Fruit fly (Drosophila melanogaster): ENCODE data around the gene PIG-Wa.

The PIG-Wa gene

dm6 chr2L:2382971-2383370 is at the start of gene PIG-Wa:
PIG-Wa (plus strand) TSS chr2L:2383202.
- TF ChIP-seq CG32006 (GFP tag; optimal IDR thresholded peaks at IDR 0.05) (no peak), Sox14 (GFP tag; optimal IDR thresholded peaks at IDR 0.05) (peak; percentile 27), fkh (GFP tag; optimal IDR thresholded peaks at IDR 0.05) (peak; percentile 90)

DNA sequence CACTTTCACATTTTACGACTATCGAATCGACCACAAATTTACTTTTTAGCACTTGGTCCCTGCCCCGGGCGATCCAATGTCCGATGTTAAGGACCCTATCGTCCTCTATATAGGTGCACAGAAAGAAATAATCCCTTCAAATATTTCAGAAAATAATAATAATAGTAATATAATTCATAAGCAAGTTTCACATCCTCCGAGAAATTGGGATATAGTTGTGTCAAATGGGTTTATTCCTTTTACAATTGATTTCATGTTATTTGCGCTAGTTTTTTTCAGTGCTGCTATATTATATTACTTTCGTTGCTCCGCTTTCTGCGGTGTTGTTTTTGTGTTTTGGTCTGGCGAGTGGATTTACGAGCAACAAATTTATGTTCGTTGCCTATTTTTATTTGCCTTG is 34.5 kb upstream of the PIG-Wa start:
- TF ChIP-seq CG3919 (GFP tag; optimal IDR thresholded peaks at IDR 0.05): no peak
- no peak for TF ChIP-seq CG16779 (tag; optimal IDR thresholded peaks at IDR 0.05)
- TF ChIP-seq CG6808 (GFP tag; optimal IDR thresholded peaks at IDR 0.05): no peak
- TF ChIP-seq CG31627 (GFP tag; optimal IDR thresholded peaks at IDR 0.05): no peak
- no peak for TF ChIP-seq Sox14 (GFP tag; optimal IDR thresholded peaks at IDR 0.05)
- TF ChIP-seq OdsH (GFP tag; optimal IDR thresholded peaks at IDR 0.05): no peak
- TF ChIP-seq CG15336 (GFP tag; IDR thresholded peaks at IDR 0.05): no peak
- no peak for TF ChIP-seq Eip78C (GFP tag)
- TF ChIP-seq CG10669 (GFP tag; optimal IDR thresholded peaks at IDR 0.05): no peak
- TF ChIP-seq CG6854 (GFP tag; optimal IDR thresholded peaks at IDR 0.05): no peak
- no peak for TF ChIP-seq fd59A (GFP tag; optimal IDR thresholded peaks at IDR 0.05)
- no peak for TF ChIP-seq CG11294 (GFP tag; IDR thresholded peaks at IDR 0.05)
- TF ChIP-seq Eip75B (GFP tag; optimal IDR thresholded peaks at IDR 0.05): no peak
- TF ChIP-seq CG6163 (GFP tag; IDR thresholded peaks at IDR 0.05): no peak
- TF ChIP-seq vri (GFP tag; optimal IDR thresholded peaks at IDR 0.05): no peak

DNA sequence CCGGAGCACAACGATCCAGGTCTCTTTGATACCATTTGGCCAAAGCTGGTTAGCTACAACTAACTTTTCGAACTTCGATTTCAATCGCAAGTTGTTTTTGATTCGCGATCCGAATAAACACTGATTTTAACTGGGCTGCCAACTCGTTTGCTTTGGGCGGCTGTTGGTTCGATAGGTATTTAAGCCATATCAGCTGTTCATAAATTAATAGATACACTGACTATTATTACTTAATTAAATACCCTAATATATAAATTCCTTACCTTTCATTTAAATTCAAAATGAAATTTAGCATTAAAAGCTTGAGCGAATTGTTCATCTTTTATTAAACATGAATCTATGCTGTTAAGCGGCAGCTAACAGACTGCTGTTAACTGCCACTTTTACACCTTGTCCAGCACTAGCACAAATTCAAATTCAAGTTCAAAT is 25.8 kb upstream of the PIG-Wa start, which contains the start of gene CG9967:
Gene CG9967 (minus strand): TSS at position 129 of the 429 bp plus-strand sequence.
- peak; percentile 14 for TF ChIP-seq pdm3 (GFP tag; optimal IDR thresholded peaks at IDR 0.05)
- TF ChIP-seq fkh (GFP tag; optimal IDR thresholded peaks at IDR 0.05): peak; percentile 52
- TF ChIP-seq CG11762 (GFP tag; optimal IDR thresholded peaks at IDR 0.05; ENCODE audit: insufficient read depth): no peak
- TF ChIP-seq vri (GFP tag; optimal IDR thresholded peaks at IDR 0.05): peak; percentile 19
- no peak for TF ChIP-seq Hr39 (GFP tag; optimal IDR thresholded peaks at IDR 0.05)
- TF ChIP-seq topi (GFP tag; optimal IDR thresholded peaks at IDR 0.05): peak; percentile 13
- peak; percentile 60 for TF ChIP-seq Eip78C (GFP tag)
- TF ChIP-seq acj6 (GFP tag; optimal IDR thresholded peaks at IDR 0.05): peak; percentile 11
- TF ChIP-seq Eip93F (GFP tag; optimal IDR thresholded peaks at IDR 0.05): peak; percentile 37

- TF ChIP-seq svp (GFP tag): peak; percentile 71
- TF ChIP-seq Lpt (GFP tag; optimal IDR thresholded peaks at IDR 0.05): no peak
- TF ChIP-seq Eip78C (GFP tag): peak; percentile 63
- no peak for TF ChIP-seq pdm3 (GFP tag; optimal IDR thresholded peaks at IDR 0.05)
- TF ChIP-seq fd85E (GFP tag; optimal IDR thresholded peaks at IDR 0.05): no peak
- no peak for TF ChIP-seq CG7368 (GFP tag; optimal IDR thresholded peaks at IDR 0.05)
- TF ChIP-seq OdsH (GFP tag; optimal IDR thresholded peaks at IDR 0.05): no peak
Measured at dm6 chr2L:2361893-2362807, 20.9 kb upstream of the PIG-Wa start.

- TF ChIP-seq CG16779 (tag; optimal IDR thresholded peaks at IDR 0.05) (peak; percentile 43), CG7368 (GFP tag; optimal IDR thresholded peaks at IDR 0.05) (peak; percentile 23), Hr4 (GFP tag; optimal IDR thresholded peaks at IDR 0.05) (no peak), CG1621 (tag; optimal IDR thresholded peaks at IDR 0.05) (peak; percentile 30), eg (GFP tag; IDR thresholded peaks at IDR 0.05) (no peak), Lpt (GFP tag; optimal IDR thresholded peaks at IDR 0.05) (peak; percentile 56), lz (GFP tag; optimal IDR thresholded peaks at IDR 0.05) (no peak), topi (GFP tag; optimal IDR thresholded peaks at IDR 0.05) (peak; percentile 3), Eip78C (GFP tag) (no peak), CG11762 (GFP tag; optimal IDR thresholded peaks at IDR 0.05; ENCODE audit: insufficient read depth) (no peak), CG11294 (GFP tag; IDR thresholded peaks at IDR 0.05) (no peak), Sox14 (GFP tag; optimal IDR thresholded peaks at IDR 0.05) (peak; percentile 10), pdm3 (GFP tag; optimal IDR thresholded peaks at IDR 0.05) (no peak), Smox (GFP tag; optimal IDR thresholded peaks at IDR 0.05) (no peak), Sox102F (GFP tag; optimal IDR thresholded peaks at IDR 0.05) (no peak), Met (GFP tag; optimal IDR thresholded peaks at IDR 0.05) (peak; percentile 21), CG8319 (GFP tag; optimal IDR thresholded peaks at IDR 0.05) (no peak), net (GFP tag; optimal IDR thresholded peaks at IDR 0.05) (no peak), CG3032 (tag; optimal IDR thresholded peaks at IDR 0.05) (no peak), ss (GFP tag; optimal IDR thresholded peaks at IDR 0.05) (peak; percentile 74 to 82), Ets21C (GFP tag; optimal IDR thresholded peaks at IDR 0.05) (no peak), acj6 (GFP tag; optimal IDR thresholded peaks at IDR 0.05) (no peak), dsx (GFP tag; optimal IDR thresholded peaks at IDR 0.05; ENCODE audit: poor library complexity, severe bottlenecking) (peak; percentile 45)
Measured at dm6 chr2L:2362808-2363394, 20.1 kb upstream of the PIG-Wa start.

Data from whole organism, prepupa.